Worm (Caenorhabditis elegans) whole organism, L2 larva: ENCODE measurements around the gene ptr-3.

Experiments
- ZK546.5 ChIP-seq: sonication (generic microtip); optimal IDR thresholded peaks from 2 replicates; lab custom pipeline; 2017; ENCODE audit warnings: missing biosample characterization, missing genetic modification characterization
- ceh-82 ChIP-seq: fragments of 150-350 bp; optimal IDR thresholded peaks from 2 replicates; lab custom pipeline; 2014; ENCODE audit warnings: missing biosample characterization, missing genetic modification characterization
- gmeb-1 ChIP-seq: fragments of 150-350 bp; optimal IDR thresholded peaks from 2 replicates; lab custom pipeline; 2014; ENCODE audit warnings: missing biosample characterization, missing genetic modification characterization
- lin-13 ChIP-seq: fragments of 150-350 bp; optimal IDR thresholded peaks from 2 replicates; lab custom pipeline; 2014; ENCODE audit warnings: missing biosample characterization, missing genetic modification reagents, missing genetic modification characterization
- lsy-2 ChIP-seq, 2 experiments: fragments of 150-350 bp in 1 of 2; sonication (generic microtip) in 1 of 2; optimal IDR thresholded peaks; 2 replicates each; lab custom pipeline; 2014 to 2017; ENCODE audit warnings: missing biosample characterization in 2 of 2, missing genetic modification characterization in 2 of 2
- mab-5 ChIP-seq: fragments of 150-350 bp; optimal IDR thresholded peaks from 2 replicates; lab custom pipeline; 2014; ENCODE audit warnings: missing biosample characterization, missing genetic modification characterization
- mdl-1 ChIP-seq, 2 experiments: fragments of 150-350 bp in 1 of 2; sonication (generic microtip) in 1 of 2; optimal IDR thresholded peaks; 2 replicates each; lab custom pipeline; 2017; ENCODE audit warnings: missing biosample characterization in 2 of 2, missing genetic modification characterization in 2 of 2
- nhr-23 ChIP-seq: fragments of 150-350 bp; optimal IDR thresholded peaks from 2 replicates; lab custom pipeline; 2014; ENCODE audit warnings: missing biosample characterization, missing genetic modification reagents, missing genetic modification characterization
- sma-9 ChIP-seq, 2 experiments: fragments of 150-350 bp in 1 of 2; sonication (generic microtip) in 1 of 2; optimal IDR thresholded peaks; 2 replicates each; lab custom pipeline; 2014 to 2016; ENCODE audit warnings: missing genetic modification characterization in 2 of 2, mild to moderate bottlenecking in 1 of 2, missing biosample characterization in 1 of 2, missing compliant biosample characterization in 1 of 2, missing genetic modification reagents in 1 of 2, moderate library complexity in 1 of 2
- unc-62 ChIP-seq: fragments of 150-350 bp; optimal IDR thresholded peaks from 2 replicates; lab custom pipeline; 2014; ENCODE audit warnings: missing biosample characterization, missing genetic modification reagents, missing genetic modification characterization

ce11 chrII:374950-375349 lies 7.6 kb upstream of the ptr-3 start, which contains the start of gene C03H5.4:
- TF ChIP-seq mdl-1 (tag; optimal IDR thresholded peaks at IDR 0.05; lab: Kevin White, UChicago) (no peak), lsy-2 (tag; optimal IDR thresholded peaks at IDR 0.05; lab: Kevin White, UChicago) (no peak), mab-5 (no peak), ZK546.5 (tag; lab: Kevin White, UChicago) (no peak), gmeb-1 (tag; lab: Kevin White, UChicago) (no peak), ceh-82 (tag; lab: Kevin White, UChicago) (no peak), unc-62 (GFP tag; lab: Kevin White, UChicago) (no peak), nhr-23 (tag; lab: Kevin White, UChicago) (no peak), lin-13 (no peak), sma-9 (GFP tag; optimal IDR thresholded peaks at IDR 0.05; lab: Kevin White, UChicago) (no peak), sma-9 (tag; optimal IDR thresholded peaks at IDR 0.05; lab: Kevin White, UChicago) (no peak)
